Worm (Caenorhabditis elegans) whole organism, young adult: ENCODE results near the gene atf-6.

ENCODE experiments used
- C06A6.2 ChIP-seq: fragments of 200-800 bp; sonication (Bioruptor generic); conservative IDR thresholded peaks from 2 replicates; pipeline ENCODE4 v1.3.6; 2022; ENCODE audit warnings: missing genetic modification characterization, missing compliant biosample characterization
- C17E4.6 ChIP-seq: fragments of 200-800 bp; sonication (Bioruptor generic); IDR thresholded peaks from 2 replicates; pipeline ENCODE4 v1.3.6; 2022; ENCODE audit warnings: missing genetic modification reagents, missing genetic modification characterization, missing compliant biosample characterization
- F33H1.4 ChIP-seq: fragments of 200-800 bp; sonication (Bioruptor generic); IDR thresholded peaks from 2 replicates; pipeline ENCODE4 v1.3.6; 2022; ENCODE audit warnings: missing genetic modification reagents, missing genetic modification characterization, missing compliant biosample characterization
- F37B4.10 ChIP-seq: fragments of 200-800 bp; sonication (Bioruptor generic); IDR thresholded peaks from 2 replicates; pipeline ENCODE4 v1.3.6; 2022; ENCODE audit warnings: missing genetic modification characterization, missing compliant biosample characterization
- F49E8.2 ChIP-seq: sonication (generic microtip); optimal IDR thresholded peaks from 3 replicates; lab custom pipeline; 2017; ENCODE audit warnings: missing genetic modification characterization, mild to moderate bottlenecking, missing compliant biosample characterization, antibody characterized with exemption, moderate library complexity; ENCODE audit not compliant: insufficient read depth
- T26A5.8 ChIP-seq: sonication (generic microtip); optimal IDR thresholded peaks from 2 replicates; lab custom pipeline; 2016; ENCODE audit warnings: missing genetic modification characterization, missing compliant biosample characterization
- Y56A3A.18 ChIP-seq: fragments of 200-800 bp; sonication (Bioruptor generic); IDR thresholded peaks from 2 replicates; pipeline ENCODE4 v1.3.6; 2022; ENCODE audit warnings: missing genetic modification reagents, missing genetic modification characterization, missing compliant biosample characterization
- Y67H2A.10 ChIP-seq: fragments of 200-800 bp; sonication (Bioruptor generic); conservative IDR thresholded peaks from 2 replicates; pipeline ENCODE4 v1.3.6; 2022; ENCODE audit warnings: missing genetic modification reagents, missing genetic modification characterization, missing compliant biosample characterization
- aptf-3 ChIP-seq: fragments of 200-800 bp; sonication (Bioruptor generic); IDR thresholded peaks from 2 replicates; pipeline ENCODE4 v1.3.6; 2022; ENCODE audit warnings: missing genetic modification characterization, missing compliant biosample characterization
- atf-7 ChIP-seq: sonication (generic microtip); optimal IDR thresholded peaks from 2 replicates; lab custom pipeline; 2017; ENCODE audit warnings: mild to moderate bottlenecking, missing genetic modification characterization, missing compliant biosample characterization
- attf-3 ChIP-seq: fragments of 200-800 bp; sonication (Bioruptor generic); conservative IDR thresholded peaks from 2 replicates; pipeline ENCODE4 v1.3.6; 2022; ENCODE audit warnings: missing genetic modification reagents, missing genetic modification characterization, missing compliant biosample characterization
- attf-5 ChIP-seq: fragments of 200-800 bp; sonication (Bioruptor generic); optimal IDR thresholded peaks from 2 replicates; lab custom pipeline; 2018; ENCODE audit warnings: mild to moderate bottlenecking, missing genetic modification characterization, missing compliant biosample characterization
- attf-6 ChIP-seq: fragments of 200-800 bp; sonication (Bioruptor generic); IDR thresholded peaks from 2 replicates; pipeline ENCODE4 v1.3.6; 2022; ENCODE audit warnings: missing genetic modification reagents, missing genetic modification characterization, missing compliant biosample characterization
- ccch-3 ChIP-seq: fragments of 200-800 bp; sonication (Bioruptor generic); optimal IDR thresholded peaks from 2 replicates; lab custom pipeline; 2018; ENCODE audit warnings: mild to moderate bottlenecking, missing genetic modification characterization, missing compliant biosample characterization
- cebp-1 ChIP-seq, 2 experiments: fragments of 200-800 bp in 1 of 2; sonication (Bioruptor generic) in 1 of 2; sonication (generic microtip) in 1 of 2; IDR thresholded peaks in 1 of 2; optimal IDR thresholded peaks in 1 of 2; 2 replicates each; pipeline versions ENCODE4 v1.3.6 to Lab custom; 2017 to 2022; ENCODE audit warnings: missing compliant biosample characterization in 2 of 2, missing genetic modification characterization in 2 of 2, mild to moderate bottlenecking in 1 of 2, missing genetic modification reagents in 1 of 2, moderate library complexity in 1 of 2
- cebp-2 ChIP-seq: fragments of 200-800 bp; sonication (Bioruptor generic); IDR thresholded peaks from 2 replicates; pipeline ENCODE4 v1.3.6; 2022; ENCODE audit warnings: missing genetic modification characterization, missing compliant biosample characterization
- ceh-58 ChIP-seq: fragments of 200-800 bp; sonication (Bioruptor generic); IDR thresholded peaks from 2 replicates; pipeline ENCODE4 v1.3.6; 2022; ENCODE audit warnings: missing genetic modification characterization, missing compliant biosample characterization
- dpl-1 ChIP-seq: fragments of 150-350 bp; optimal IDR thresholded peaks from 2 replicates; lab custom pipeline; 2014; ENCODE audit warnings: missing biosample characterization, missing genetic modification reagents, missing genetic modification characterization
- efl-1 ChIP-seq: fragments of 150-350 bp; optimal IDR thresholded peaks from 2 replicates; lab custom pipeline; 2014; ENCODE audit warnings: missing biosample characterization, missing genetic modification reagents, missing genetic modification characterization
- egrh-3 ChIP-seq: fragments of 200-800 bp; sonication (Bioruptor generic); IDR thresholded peaks from 2 replicates; pipeline ENCODE4 v1.3.6; 2022; ENCODE audit warnings: missing genetic modification reagents, missing genetic modification characterization, missing compliant biosample characterization
- ets-4 ChIP-seq: fragments of 200-800 bp; sonication (Bioruptor generic); optimal IDR thresholded peaks from 2 replicates; lab custom pipeline; 2018; ENCODE audit warnings: mild to moderate bottlenecking, missing genetic modification characterization, missing compliant biosample characterization
- gei-17 ChIP-seq: fragments of 200-800 bp; sonication (Bioruptor generic); optimal IDR thresholded peaks from 2 replicates; lab custom pipeline; 2018; ENCODE audit warnings: mild to moderate bottlenecking, missing genetic modification characterization, missing compliant biosample characterization
- let-607 ChIP-seq, 2 experiments: fragments of 200-800 bp in 1 of 2; sonication (Bioruptor generic) in 1 of 2; sonication (generic microtip) in 1 of 2; optimal IDR thresholded peaks; 2 replicates each; lab custom pipeline; 2016 to 2018; ENCODE audit warnings: mild to moderate bottlenecking in 2 of 2, missing compliant biosample characterization in 2 of 2, missing genetic modification characterization in 2 of 2, moderate library complexity in 2 of 2, missing genotype in 1 of 2
- madf-3 ChIP-seq: fragments of 200-800 bp; sonication (Bioruptor generic); IDR thresholded peaks from 2 replicates; pipeline ENCODE4 v1.3.6; 2022; ENCODE audit warnings: missing genetic modification reagents, missing genetic modification characterization, missing compliant biosample characterization
- mcd-1 ChIP-seq: fragments of 200-800 bp; sonication (Bioruptor generic); IDR thresholded peaks from 2 replicates; pipeline ENCODE4 v1.3.6; 2022; ENCODE audit warnings: missing genetic modification reagents, missing genetic modification characterization, missing compliant biosample characterization
- nhr-120 ChIP-seq: fragments of 200-800 bp; sonication (Bioruptor generic); IDR thresholded peaks from 2 replicates; pipeline ENCODE4 v1.3.6; 2022; ENCODE audit warnings: missing genetic modification characterization, missing compliant biosample characterization
- nhr-27 ChIP-seq: fragments of 200-800 bp; sonication (Bioruptor generic); optimal IDR thresholded peaks from 2 replicates; lab custom pipeline; 2018; ENCODE audit warnings: mild to moderate bottlenecking, missing genetic modification characterization, moderate library complexity, missing compliant biosample characterization
- pha-4 ChIP-seq: fragments of 150-350 bp; sonication (generic microtip); optimal IDR thresholded peaks from 2 replicates; lab custom pipeline; 2014; ENCODE audit warnings: missing biosample characterization, missing genetic modification reagents, missing genetic modification characterization
- rcor-1 ChIP-seq: fragments of 200-800 bp; sonication (Bioruptor generic); IDR thresholded peaks from 2 replicates; pipeline ENCODE4 v1.3.6; 2022; ENCODE audit warnings: missing genetic modification reagents, missing genetic modification characterization, missing compliant biosample characterization
- rpc-1 ChIP-seq, 2 experiments: fragments of 150-350 bp in 1 of 2; sonication (generic microtip) in 1 of 2; optimal IDR thresholded peaks; 2 replicates each; lab custom pipeline; 2014 to 2018; ENCODE audit warnings: missing biosample characterization in 1 of 2, missing genetic modification characterization in 1 of 2, missing genetic modification reagents in 1 of 2, missing genotype in 1 of 2
- somi-1 ChIP-seq: fragments of 200-800 bp; sonication (Bioruptor generic); optimal IDR thresholded peaks from 2 replicates; lab custom pipeline; 2018; ENCODE audit warnings: mild to moderate bottlenecking, missing genetic modification characterization, missing compliant biosample characterization
- unc-130 ChIP-seq: sonication (generic microtip); optimal IDR thresholded peaks from 2 replicates; lab custom pipeline; 2016; ENCODE audit warnings: missing genetic modification reagents, missing genetic modification characterization, missing compliant biosample characterization
- zfh-2 ChIP-seq: fragments of 200-800 bp; sonication (Bioruptor generic); conservative IDR thresholded peaks from 2 replicates; pipeline ENCODE4 v1.3.6; 2022; ENCODE audit warnings: missing genetic modification reagents, missing genetic modification characterization, missing compliant biosample characterization
- zim-3 ChIP-seq: sonication (generic microtip); optimal IDR thresholded peaks from 2 replicates; lab custom pipeline; 2017; ENCODE audit warnings: mild to moderate bottlenecking, missing genetic modification characterization, moderate library complexity, missing compliant biosample characterization
- ztf-18 ChIP-seq: sonication (generic microtip); optimal IDR thresholded peaks from 2 replicates; lab custom pipeline; 2016; ENCODE audit warnings: missing genotype, mild to moderate bottlenecking, missing genetic modification characterization, missing compliant biosample characterization
- ztf-25 ChIP-seq: fragments of 200-800 bp; sonication (Bioruptor generic); IDR thresholded peaks from 2 replicates; pipeline ENCODE4 v1.3.6; 2022; ENCODE audit warnings: missing genetic modification reagents, missing genetic modification characterization, missing compliant biosample characterization

The atf-6 gene

ce11 chrX:12438266-12438665, 42.5 kb upstream of the atf-6 start:
- TF ChIP-seq ets-4 (GFP tag; lab: Kevin White, UChicago) (no peak), Y56A3A.18 (GFP tag; lab: Robert Waterston, UW) (no peak), nhr-120 (GFP tag; lab: Robert Waterston, UW) (no peak), T26A5.8 (tag; lab: Kevin White, UChicago) (no peak), ztf-18 (tag; lab: Kevin White, UChicago) (no peak), F37B4.10 (GFP tag; lab: Robert Waterston, UW) (no peak), unc-130 (GFP tag; lab: Kevin White, UChicago) (no peak), dpl-1 (GFP tag; lab: Kevin White, UChicago) (no peak), gei-17 (GFP tag; lab: Kevin White, UChicago) (no peak), let-607 (tag; optimal IDR thresholded peaks at IDR 0.05; lab: Kevin White, UChicago) (no peak), F33H1.4 (GFP tag; lab: Robert Waterston, UW) (no peak)

DNA sequence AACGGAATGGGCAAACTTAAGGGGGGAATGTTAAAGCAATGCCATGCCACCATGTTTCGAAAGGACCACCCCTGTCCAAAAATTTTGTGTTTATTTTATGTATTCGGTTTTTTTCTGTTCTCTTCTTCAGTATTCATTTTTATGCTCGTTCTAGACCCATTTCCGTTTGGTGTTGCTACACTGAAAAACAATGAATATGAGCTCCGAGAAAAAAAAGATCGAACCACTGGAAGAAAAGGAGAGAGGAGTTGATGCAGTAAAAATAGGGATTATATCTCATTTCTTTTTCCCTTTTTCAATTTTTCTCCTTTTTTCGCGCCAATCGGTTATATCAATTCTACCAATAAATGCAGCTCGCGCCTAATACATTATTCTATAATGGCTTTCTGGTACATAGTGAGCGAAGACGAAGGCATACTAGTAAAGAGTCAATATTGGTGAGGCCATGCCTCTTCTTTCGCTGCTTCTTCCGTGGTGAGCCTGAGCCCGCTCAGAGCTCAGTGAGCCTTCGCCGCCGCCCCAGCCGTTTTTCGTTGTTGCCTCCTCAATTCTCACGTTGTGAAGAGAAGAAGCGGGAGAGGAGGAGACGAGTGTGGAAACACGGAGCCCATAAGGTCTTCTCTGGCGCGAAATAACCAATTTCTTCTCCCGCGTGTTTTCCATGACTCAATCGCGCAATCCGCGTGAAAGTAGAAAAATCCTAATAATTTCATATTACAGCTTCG, 40.6 kb upstream of the atf-6 start:
- TF ChIP-seq aptf-3 (GFP tag; lab: Robert Waterston, UW) = no peak
- no peak for TF ChIP-seq cebp-1 (GFP tag; IDR thresholded peaks at IDR 0.05; lab: Robert Waterston, UW)
- TF ChIP-seq cebp-1 (tag; optimal IDR thresholded peaks at IDR 0.05; lab: Kevin White, UChicago) = peak; percentile 9
- no peak for TF ChIP-seq ztf-25
- TF ChIP-seq zfh-2 = peak; percentile 85
- TF ChIP-seq pha-4 (tag; lab: Kevin White, UChicago) = no peak
- no peak for TF ChIP-seq C17E4.6 (GFP tag; lab: Robert Waterston, UW)
- TF ChIP-seq efl-1 (GFP tag; lab: Kevin White, UChicago) = no peak
- TF ChIP-seq ccch-3 (GFP tag; lab: Kevin White, UChicago) = no peak
- no peak for TF ChIP-seq attf-6 (GFP tag; lab: Robert Waterston, UW)
- no peak for TF ChIP-seq madf-3 (GFP tag; lab: Robert Waterston, UW)
- no peak for TF ChIP-seq somi-1 (GFP tag; lab: Kevin White, UChicago)
- TF ChIP-seq attf-5 (GFP tag; lab: Kevin White, UChicago) = no peak
- TF ChIP-seq Y67H2A.10 = no peak
- TF ChIP-seq nhr-27 = no peak
- no peak for TF ChIP-seq atf-7
- no peak for TF ChIP-seq ceh-58 (GFP tag; lab: Robert Waterston, UW)
- TF ChIP-seq cebp-2 (GFP tag; lab: Robert Waterston, UW) = 0 out of 2 replicates have a peak, but pooled peaks have one; percentile 6
- no peak for TF ChIP-seq zim-3 (tag; lab: Kevin White, UChicago)
- TF ChIP-seq F49E8.2 (tag; lab: Kevin White, UChicago) = no peak
- TF ChIP-seq mcd-1 (GFP tag; lab: Robert Waterston, UW) = no peak
- no peak for TF ChIP-seq attf-3 (GFP tag; lab: Robert Waterston, UW)

- TF ChIP-seq pha-4 (tag; lab: Kevin White, UChicago) = no peak
- no peak for TF ChIP-seq ccch-3 (GFP tag; lab: Kevin White, UChicago)
- 0 out of 2 replicates have a peak, but pooled peaks have one; percentile 31 for TF ChIP-seq C06A6.2 (GFP tag; lab: Robert Waterston, UW)
- no peak for TF ChIP-seq rpc-1 (optimal IDR thresholded peaks at IDR 0.05; lab: Kevin White, UChicago)
- TF ChIP-seq rpc-1 (tag; optimal IDR thresholded peaks at IDR 0.05; lab: Kevin White, UChicago) = no peak
- no peak for TF ChIP-seq egrh-3
- no peak for TF ChIP-seq cebp-1 (GFP tag; IDR thresholded peaks at IDR 0.05; lab: Robert Waterston, UW)
- peak; percentile 51 for TF ChIP-seq cebp-1 (tag; optimal IDR thresholded peaks at IDR 0.05; lab: Kevin White, UChicago)
- TF ChIP-seq rcor-1 (GFP tag; lab: Robert Waterston, UW) = no peak
- TF ChIP-seq, all 124 proteins: peak for 2
These were observed 36.3 kb upstream of the atf-6 start for ce11 chrX:12444423-12444822.
